Fruit fly (Drosophila melanogaster) whole organism, pupa: ENCODE measurements around the gene CG5071.

ENCODE experiments used
- CG10348 ChIP-seq: fragments of 200-800 bp; sonication (Bioruptor generic); IDR thresholded peaks from 2 replicates; pipeline ENCODE4 v1.3.6; 2022; ENCODE audit warnings: missing biosample characterization, missing genetic modification characterization
- CG12605 ChIP-seq: fragments of 200-800 bp; sonication (Bioruptor generic); IDR thresholded peaks from 2 replicates; pipeline ENCODE4 v1.3.6; 2022; ENCODE audit warnings: missing biosample characterization, missing genetic modification characterization
- CG13204 ChIP-seq: fragments of 200-800 bp; sonication (Bioruptor generic); optimal IDR thresholded peaks from 2 replicates; lab custom pipeline; 2018; ENCODE audit warnings: missing biosample characterization, mild to moderate bottlenecking, missing genetic modification characterization, moderate library complexity
- CG14655 ChIP-seq: fragments of 200-800 bp; sonication (Bioruptor generic); optimal IDR thresholded peaks from 3 replicates; lab custom pipeline; 2017; ENCODE audit warnings: mild to moderate bottlenecking, missing biosample characterization, missing genetic modification reagents, missing genetic modification characterization
- CG15710 ChIP-seq: fragments of 200-800 bp; sonication (Bioruptor generic); optimal IDR thresholded peaks from 2 replicates; lab custom pipeline; 2018; ENCODE audit warnings: missing biosample characterization, mild to moderate bottlenecking, missing genetic modification characterization, moderate library complexity
- CG17806 ChIP-seq: fragments of 200-800 bp; sonication (Bioruptor generic); optimal IDR thresholded peaks from 2 replicates; lab custom pipeline; 2018; ENCODE audit warnings: missing biosample characterization, mild to moderate bottlenecking, missing genetic modification characterization, moderate library complexity
- CG32121 ChIP-seq: fragments of 200-800 bp; sonication (Bioruptor generic); IDR thresholded peaks from 2 replicates; pipeline ENCODE4 v1.3.6; 2022; ENCODE audit warnings: missing biosample characterization, missing genetic modification characterization
- CG34367 ChIP-seq: fragments of 200-800 bp; sonication (Bioruptor generic); optimal IDR thresholded peaks from 2 replicates; lab custom pipeline; 2018; ENCODE audit warnings: missing biosample characterization, mild to moderate bottlenecking, missing genetic modification characterization
- CG4496 ChIP-seq: fragments of 200-800 bp; sonication (Bioruptor generic); IDR thresholded peaks from 3 replicates; pipeline ENCODE4 v1.3.6; 2022; ENCODE audit warnings: missing biosample characterization, missing genetic modification characterization
- CG8159 ChIP-seq: fragments of 200-800 bp; sonication (Bioruptor generic); optimal IDR thresholded peaks from 3 replicates; lab custom pipeline; 2018; ENCODE audit warnings: missing biosample characterization, mild to moderate bottlenecking, missing genetic modification characterization, moderate library complexity
- CG8301 ChIP-seq: fragments of 200-800 bp; sonication (Bioruptor generic); optimal IDR thresholded peaks from 2 replicates; lab custom pipeline; 2018; ENCODE audit warnings: missing biosample characterization, mild to moderate bottlenecking, missing genetic modification characterization
- CG9948 ChIP-seq: fragments of 200-800 bp; sonication (Bioruptor generic); optimal IDR thresholded peaks from 2 replicates; lab custom pipeline; 2018; ENCODE audit warnings: missing biosample characterization, mild to moderate bottlenecking, missing genetic modification characterization, moderate library complexity
- D1 ChIP-seq: fragments of 200-800 bp; sonication (Bioruptor generic); optimal IDR thresholded peaks from 2 replicates; lab custom pipeline; 2018; ENCODE audit warnings: missing biosample characterization, mild to moderate bottlenecking, missing genetic modification characterization, moderate library complexity
- EcR ChIP-seq: fragments of 200-800 bp; sonication (Bioruptor generic); optimal IDR thresholded peaks from 3 replicates; lab custom pipeline; 2019; ENCODE audit warnings: missing biosample characterization, missing genetic modification characterization, mild to moderate bottlenecking, moderate library complexity, missing genetic modification reagents
- Ets98B ChIP-seq: fragments of 200-800 bp; sonication (Bioruptor generic); IDR thresholded peaks from 2 replicates; pipeline ENCODE4 v1.3.6; 2022; ENCODE audit warnings: missing biosample characterization, missing genetic modification characterization
- Pif1A ChIP-seq: fragments of 200-800 bp; sonication (Bioruptor generic); optimal IDR thresholded peaks from 3 replicates; lab custom pipeline; 2016; ENCODE audit warnings: missing biosample characterization, missing genetic modification characterization
- Pif1B ChIP-seq: fragments of 200-800 bp; sonication (Bioruptor generic); optimal IDR thresholded peaks from 3 replicates; lab custom pipeline; 2016; ENCODE audit warnings: missing biosample characterization, missing genetic modification characterization
- Snoo ChIP-seq: fragments of 200-800 bp; sonication (Bioruptor generic); optimal IDR thresholded peaks from 3 replicates; lab custom pipeline; 2017; ENCODE audit warnings: missing biosample characterization, mild to moderate bottlenecking, missing genetic modification characterization, inconsistent platforms
- fd96Ca ChIP-seq: fragments of 200-800 bp; sonication (Bioruptor generic); IDR thresholded peaks from 3 replicates; pipeline ENCODE4 v1.3.6; 2022; ENCODE audit warnings: missing biosample characterization, missing genetic modification characterization
- gl ChIP-seq: fragments of 200-800 bp; sonication (Bioruptor generic); optimal IDR thresholded peaks from 2 replicates; lab custom pipeline; 2018; ENCODE audit warnings: missing biosample characterization, mild to moderate bottlenecking, missing genetic modification characterization
- rn ChIP-seq: fragments of 200-800 bp; sonication (Bioruptor generic); IDR thresholded peaks from 2 replicates; pipeline ENCODE4 v1.3.6; 2022; ENCODE audit warnings: missing biosample characterization, missing genetic modification characterization

Gene CG5071

DNA sequence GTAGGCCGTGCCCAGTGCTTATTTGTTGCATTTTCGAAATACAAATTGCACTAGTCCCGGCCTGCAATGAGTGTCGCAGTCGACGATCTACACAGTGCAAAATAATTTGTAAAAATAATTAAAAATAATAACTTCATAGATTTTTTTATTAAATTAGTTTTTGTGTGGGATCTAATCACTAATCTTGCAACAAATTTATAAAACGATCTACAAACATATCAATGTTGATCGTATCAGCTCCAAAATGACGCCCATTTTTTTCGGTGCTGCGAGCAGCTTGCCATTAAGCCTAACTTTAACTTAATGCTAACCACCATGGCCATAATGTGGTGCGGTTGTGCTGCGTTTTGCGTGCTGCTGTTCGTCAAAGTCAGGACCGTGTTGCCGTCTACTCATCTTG, 33.2 kb downstream of the CG5071 start:
- TF ChIP-seq CG9948 (tag; lab: Kevin White, UChicago) = peak; percentile 35
- peak; percentile 59 for TF ChIP-seq Pif1B
- TF ChIP-seq Snoo = peak; percentile 34
- TF ChIP-seq CG34367 (tag; lab: Kevin White, UChicago) = peak; percentile 20
- peak; percentile 68; the same call in 2 of the 3 replicates for TF ChIP-seq fd96Ca
- peak; percentile 41 for TF ChIP-seq CG15710 (tag; lab: Kevin White, UChicago)
- peak; percentile 64 for TF ChIP-seq CG8159
- TF ChIP-seq CG14655 (GFP tag; lab: Kevin White, UChicago) = peak; percentile 60
- TF ChIP-seq Ets98B (GFP tag; lab: Robert Waterston, UW) = peak; percentile 35; the same call in 1 of the 2 replicates
- TF ChIP-seq CG10348 (GFP tag; lab: Robert Waterston, UW) = no peak
- TF ChIP-seq CG12605 (GFP tag; lab: Robert Waterston, UW) = peak; percentile 70
- TF ChIP-seq EcR = no peak
- TF ChIP-seq gl (tag; lab: Kevin White, UChicago) = no peak
- TF ChIP-seq Pif1A = no peak
- peak; percentile 60; the same call in 2 of the 3 replicates for TF ChIP-seq CG4496 (GFP tag; lab: Robert Waterston, UW)
- peak; percentile 63 for TF ChIP-seq CG32121 (GFP tag; lab: Robert Waterston, UW)
- peak; percentile 27; the same call in 1 of the 2 replicates for TF ChIP-seq rn (GFP tag; lab: Robert Waterston, UW)
- peak; percentile 53 for TF ChIP-seq CG8301 (tag; lab: Kevin White, UChicago)
- TF ChIP-seq CG13204 (GFP tag; lab: Kevin White, UChicago) = no peak
- TF ChIP-seq CG17806 (tag; lab: Kevin White, UChicago) = peak; percentile 62
- no peak for TF ChIP-seq D1 (tag; lab: Kevin White, UChicago)
- TF ChIP-seq, all 21 proteins: peak for 15

DNA sequence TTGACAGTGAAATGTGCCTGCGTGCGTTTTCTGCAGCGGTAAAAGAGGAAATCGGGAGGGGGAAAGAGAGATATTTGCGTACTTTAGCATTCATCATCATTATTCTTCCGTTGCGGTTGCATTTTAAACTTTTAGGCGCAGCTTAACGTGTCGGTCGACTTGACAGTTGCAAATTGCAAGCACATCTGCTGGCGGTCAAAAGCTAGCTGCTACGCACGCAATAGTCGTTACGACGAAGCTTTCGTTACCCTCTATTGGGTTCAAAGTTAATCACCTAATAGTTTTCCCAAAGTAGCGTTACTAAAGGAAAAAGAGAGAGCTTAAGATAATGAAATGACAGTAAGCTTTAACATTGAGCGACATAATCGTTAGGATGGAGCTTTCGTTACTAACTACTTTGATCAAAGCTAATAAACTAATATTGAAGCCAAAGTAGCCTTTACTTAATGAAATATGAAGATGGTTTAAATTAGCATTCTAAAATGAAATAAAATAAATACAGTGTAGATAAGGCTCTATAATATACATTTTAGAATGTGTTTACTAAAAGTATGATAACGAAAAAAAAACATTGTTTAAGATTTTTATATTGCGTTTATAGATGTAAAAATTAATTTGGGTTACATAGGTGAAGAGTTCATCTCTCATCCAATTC, 34.0 kb downstream of the CG5071 start:
- peak; percentile 32; the same call in 1 of the 2 replicates for TF ChIP-seq Ets98B (GFP tag; lab: Robert Waterston, UW)
- no peak for TF ChIP-seq Snoo
- TF ChIP-seq, all 21 proteins: peak for 1

DNA sequence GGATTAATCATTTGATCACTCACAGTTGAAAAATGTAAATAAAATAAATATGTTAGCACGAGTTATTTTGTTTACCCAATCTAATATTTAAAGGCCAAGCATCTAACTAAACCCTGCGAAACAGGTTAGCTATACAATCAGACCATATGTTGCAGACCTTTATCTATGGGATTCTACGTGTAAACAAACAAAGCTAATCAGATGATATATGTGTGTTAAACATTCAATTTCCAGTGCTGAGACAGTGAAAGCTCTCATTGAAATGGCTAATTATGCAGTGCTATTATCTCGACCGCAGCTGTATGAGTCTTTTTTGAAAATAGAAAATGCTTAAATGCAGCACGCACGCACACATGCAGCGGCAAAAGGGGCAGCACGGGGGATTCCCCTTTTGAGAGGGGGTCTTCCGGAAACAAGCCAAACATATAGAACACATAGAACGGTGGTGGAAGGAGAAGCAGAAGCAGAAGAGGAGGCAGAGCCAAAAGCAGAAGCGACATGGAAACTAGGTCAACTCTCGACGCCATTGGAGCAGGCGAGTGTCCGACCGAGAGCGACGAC, 41.7 kb downstream of the CG5071 start:
- no peak for TF ChIP-seq CG14655 (GFP tag; lab: Kevin White, UChicago)
- no peak for TF ChIP-seq CG34367 (tag; lab: Kevin White, UChicago)
- TF ChIP-seq CG15710 (tag; lab: Kevin White, UChicago) = no peak
- no peak for TF ChIP-seq Pif1B
- no peak for TF ChIP-seq fd96Ca
- no peak for TF ChIP-seq EcR
- no peak for TF ChIP-seq Snoo
- TF ChIP-seq CG8301 (tag; lab: Kevin White, UChicago) = no peak
- no peak for TF ChIP-seq CG10348 (GFP tag; lab: Robert Waterston, UW)
- TF ChIP-seq Pif1A = no peak

DNA sequence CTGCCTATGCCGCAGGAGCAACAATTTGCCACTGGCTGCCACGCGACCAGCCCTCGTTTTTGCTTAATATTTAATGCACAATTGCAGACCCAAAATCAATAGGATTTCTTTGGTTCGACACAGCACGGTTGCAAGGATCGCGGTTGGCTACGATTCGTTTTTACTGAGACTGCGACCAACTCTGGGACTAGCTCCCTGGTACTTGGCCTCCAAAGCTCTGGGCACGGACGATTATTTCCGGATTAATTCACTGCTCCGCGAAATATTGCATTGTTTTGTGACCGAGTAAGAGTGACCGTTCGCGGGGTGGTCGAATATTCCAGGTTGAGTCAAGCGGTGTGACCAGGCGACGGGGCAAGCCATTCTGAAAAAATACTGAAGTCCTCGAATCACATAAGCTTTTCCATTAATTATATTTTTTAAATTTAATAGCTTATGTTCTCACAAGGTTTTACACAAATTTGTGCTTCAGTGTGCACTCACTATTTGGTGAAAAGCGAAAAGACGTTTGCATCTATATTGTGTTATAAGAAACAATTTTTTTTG, 42.8 kb downstream of the CG5071 start, which contains the start of gene Tnks:
TSS of gene Tnks (minus strand) at position 302 of the 546 bp plus-strand sequence.
- TF ChIP-seq fd96Ca = 0 out of 3 replicates have a peak, but pooled peaks have one; percentile 19
- TF ChIP-seq CG4496 (GFP tag; lab: Robert Waterston, UW) = no peak
- TF ChIP-seq CG8159 = peak; percentile 5

DNA sequence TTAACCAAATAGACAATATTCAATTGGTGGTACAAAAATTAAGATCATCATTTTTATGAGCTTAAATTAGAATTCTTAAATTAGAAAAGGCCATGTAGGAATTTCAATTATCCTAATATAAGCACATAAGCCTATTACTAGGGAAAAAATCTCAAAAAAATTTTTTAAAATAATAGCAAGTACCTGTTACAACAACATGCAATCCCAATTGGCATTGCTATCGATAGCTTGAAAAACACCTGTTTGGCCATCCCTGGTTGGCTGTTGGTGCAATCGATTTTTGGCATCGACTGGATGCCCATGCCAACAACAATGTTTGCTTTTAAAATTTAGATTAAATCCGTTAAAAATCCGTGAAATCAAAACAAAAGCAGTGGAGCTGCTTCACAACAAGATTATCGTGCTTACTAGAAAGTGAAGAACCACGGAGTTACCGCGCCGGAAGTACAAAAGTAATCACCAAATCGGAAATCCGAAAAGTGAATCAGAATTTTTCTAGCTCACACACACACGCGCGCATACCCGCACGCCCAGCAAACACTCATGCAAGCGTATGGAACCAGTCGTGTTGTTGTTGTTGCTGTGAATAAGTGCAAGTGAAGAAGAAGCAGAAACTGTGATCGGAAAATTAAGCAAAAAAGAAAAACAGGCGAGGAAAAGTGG, 43.4 kb downstream of the CG5071 start, which contains the start of gene RASSF8:
TSS of gene RASSF8 (plus strand) at position 265 of the 663 bp plus-strand sequence.
- no peak for TF ChIP-seq Snoo
- TF ChIP-seq CG8301 (tag; lab: Kevin White, UChicago) = peak; percentile 23
- no peak for TF ChIP-seq CG32121 (GFP tag; lab: Robert Waterston, UW)
- peak; percentile 17; the same call in 1 of the 3 replicates for TF ChIP-seq fd96Ca
- TF ChIP-seq Pif1A = peak; percentile 1
- no peak for TF ChIP-seq CG17806 (tag; lab: Kevin White, UChicago)
- TF ChIP-seq Pif1B = peak; percentile 11
- TF ChIP-seq Ets98B (GFP tag; lab: Robert Waterston, UW) = no peak

DNA sequence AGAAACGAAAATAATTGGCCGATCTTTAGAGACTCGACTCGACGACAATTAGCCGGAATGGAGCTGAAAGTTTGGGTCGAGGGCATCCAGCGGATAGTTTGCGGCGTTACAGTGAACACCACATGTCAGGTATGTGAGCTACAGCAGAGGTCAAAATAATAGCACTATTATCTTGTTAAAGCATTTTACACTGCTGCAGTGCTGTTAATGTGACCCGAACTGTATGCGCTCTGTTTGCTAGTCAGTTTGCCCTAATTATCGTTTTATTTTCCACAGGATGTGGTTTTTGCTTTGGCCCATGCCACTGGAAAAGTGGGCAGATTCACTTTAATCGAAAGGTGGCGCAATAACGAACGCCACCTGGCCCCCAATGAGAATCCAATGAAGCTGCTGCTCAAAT, 44.1 kb downstream of the CG5071 start:
- TF ChIP-seq Pif1A = no peak
- no peak for TF ChIP-seq D1 (tag; lab: Kevin White, UChicago)
- no peak for TF ChIP-seq rn (GFP tag; lab: Robert Waterston, UW)
- no peak for TF ChIP-seq CG4496 (GFP tag; lab: Robert Waterston, UW)
- TF ChIP-seq CG32121 (GFP tag; lab: Robert Waterston, UW) = no peak
- no peak for TF ChIP-seq CG13204 (GFP tag; lab: Kevin White, UChicago)
- TF ChIP-seq fd96Ca = no peak
- TF ChIP-seq, all 21 proteins: peak for 0
